Worm (Caenorhabditis elegans) whole organism, L1 larva: ENCODE results near the gene F38B6.3.
A peak's percentile ranks its signal among the peaks of the same experiment; 100 is the strongest.

ENCODE experiments used
- C16A3.4 ChIP-seq: fragments of 150-350 bp; optimal IDR thresholded peaks from 2 replicates; lab custom pipeline; 2014; ENCODE audit warnings: missing biosample characterization, missing genetic modification characterization
- F16B12.6 ChIP-seq: fragments of 150-350 bp; optimal IDR thresholded peaks from 2 replicates; lab custom pipeline; 2014; ENCODE audit warnings: missing biosample characterization, missing genetic modification characterization
- aha-1 ChIP-seq: fragments of 150-350 bp; optimal IDR thresholded peaks from 2 replicates; lab custom pipeline; 2014; ENCODE audit warnings: missing biosample characterization, missing genetic modification characterization
- blmp-1 ChIP-seq: fragments of 150-350 bp; optimal IDR thresholded peaks from 2 replicates; lab custom pipeline; 2014; ENCODE audit warnings: missing biosample characterization, missing genetic modification characterization
- ceh-82 ChIP-seq, 3 experiments: fragments of 150-350 bp in 1 of 3; sonication (generic microtip) in 2 of 3; optimal IDR thresholded peaks; 2 replicates each; lab custom pipeline; 2014 to 2017; ENCODE audit warnings: missing biosample characterization in 3 of 3, missing genetic modification characterization in 3 of 3
- ceh-90 ChIP-seq: sonication (generic microtip); optimal IDR thresholded peaks from 2 replicates; lab custom pipeline; 2016; ENCODE audit warnings: missing genetic modification characterization, missing compliant biosample characterization
- efl-1 ChIP-seq, 4 experiments: fragments of 150-350 bp; optimal IDR thresholded peaks in 3 of 4; peaks in 1 of 4; 1 replicate in 1 of 4; 2 replicates in 3 of 4; lab custom pipeline; 2014; ENCODE audit warnings: missing biosample characterization in 2 of 4, missing genetic modification characterization in 2 of 4, missing genetic modification reagents in 2 of 4
- egl-13 ChIP-seq: sonication (generic microtip); optimal IDR thresholded peaks from 2 replicates; lab custom pipeline; 2016; ENCODE audit warnings: missing genotype, missing genetic modification reagents, missing genetic modification characterization, missing compliant biosample characterization
- elt-2 ChIP-seq: sonication (generic microtip); optimal IDR thresholded peaks from 2 replicates; lab custom pipeline; 2016; ENCODE audit warnings: missing genetic modification characterization, mild to moderate bottlenecking, inconsistent platforms, missing compliant biosample characterization, missing genetic modification reagents
- elt-3 ChIP-seq, 6 experiments: fragments of 150-350 bp in 1 of 6; sonication (generic microtip); optimal IDR thresholded peaks; 2 replicates each; lab custom pipeline; 2017 to 2018; ENCODE audit warnings: missing biosample characterization in 6 of 6, missing genetic modification characterization in 6 of 6, inconsistent platforms in 1 of 6
- fkh-10 ChIP-seq: sonication (generic microtip); optimal IDR thresholded peaks from 2 replicates; lab custom pipeline; 2017; ENCODE audit warnings: missing biosample characterization, missing genetic modification reagents, missing genetic modification characterization
- fkh-8 ChIP-seq: sonication (generic microtip); optimal IDR thresholded peaks from 2 replicates; lab custom pipeline; 2016; ENCODE audit warnings: mild to moderate bottlenecking, missing genetic modification characterization, missing compliant biosample characterization
- hpl-2 ChIP-seq: fragments of 150-350 bp; optimal IDR thresholded peaks from 2 replicates; lab custom pipeline; 2014; ENCODE audit warnings: missing biosample characterization, missing genetic modification reagents, missing genetic modification characterization
- jun-1 ChIP-seq: fragments of 150-350 bp; optimal IDR thresholded peaks from 2 replicates; lab custom pipeline; 2014; ENCODE audit warnings: missing biosample characterization, missing genetic modification reagents, missing genetic modification characterization
- lin-14 ChIP-seq: fragments of 200-800 bp; sonication (Bioruptor generic); optimal IDR thresholded peaks from 2 replicates; lab custom pipeline; 2018; ENCODE audit warnings: mild to moderate bottlenecking, missing genetic modification characterization, moderate library complexity, missing compliant biosample characterization
- lin-15B ChIP-seq: fragments of 150-350 bp; sonication (generic microtip); optimal IDR thresholded peaks from 3 replicates; lab custom pipeline; 2014; ENCODE audit warnings: missing biosample characterization, missing genetic modification characterization
- lin-35 ChIP-seq, 2 experiments: fragments of 150-350 bp; optimal IDR thresholded peaks; 2 replicates each; lab custom pipeline; 2014; ENCODE audit warnings: missing biosample characterization in 2 of 2, missing genetic modification characterization in 2 of 2, missing genetic modification reagents in 2 of 2
- lsy-2 ChIP-seq, 2 experiments: fragments of 150-350 bp; optimal IDR thresholded peaks; 2 replicates each; lab custom pipeline; 2014; ENCODE audit warnings: missing biosample characterization in 2 of 2, missing genetic modification characterization in 2 of 2
- mab-9 ChIP-seq: fragments of 200-800 bp; sonication (Bioruptor generic); IDR thresholded peaks from 2 replicates; pipeline ENCODE4 v1.3.6; 2022; ENCODE audit warnings: missing genetic modification reagents, missing genetic modification characterization, missing compliant biosample characterization
- mdl-1 ChIP-seq, 2 experiments: fragments of 150-350 bp; optimal IDR thresholded peaks; 2 replicates each; lab custom pipeline; 2014 to 2017; ENCODE audit warnings: missing biosample characterization in 2 of 2, missing genetic modification characterization in 2 of 2, inconsistent platforms in 1 of 2
- mep-1 ChIP-seq: fragments of 150-350 bp; optimal IDR thresholded peaks from 2 replicates; lab custom pipeline; 2014; ENCODE audit warnings: missing biosample characterization, missing genetic modification characterization
- nhr-11 ChIP-seq: fragments of 150-350 bp; optimal IDR thresholded peaks from 2 replicates; lab custom pipeline; 2014; ENCODE audit warnings: missing biosample characterization, missing genetic modification characterization
- nhr-20 ChIP-seq: sonication (generic microtip); optimal IDR thresholded peaks from 2 replicates; lab custom pipeline; 2016; ENCODE audit warnings: mild to moderate bottlenecking, missing genetic modification characterization, missing compliant biosample characterization
- nhr-28 ChIP-seq: fragments of 150-350 bp; optimal IDR thresholded peaks from 2 replicates; lab custom pipeline; 2014; ENCODE audit warnings: missing biosample characterization, missing genetic modification characterization
- nhr-47 ChIP-seq: sonication (generic microtip); optimal IDR thresholded peaks from 2 replicates; lab custom pipeline; 2016; ENCODE audit warnings: mild to moderate bottlenecking, missing genetic modification characterization, moderate library complexity, missing compliant biosample characterization
- nhr-76 ChIP-seq: sonication (generic microtip); optimal IDR thresholded peaks from 2 replicates; lab custom pipeline; 2017; ENCODE audit warnings: missing biosample characterization, missing genetic modification characterization
- nhr-90 ChIP-seq: sonication (generic microtip); optimal IDR thresholded peaks from 2 replicates; lab custom pipeline; 2016; ENCODE audit warnings: mild to moderate bottlenecking, missing genetic modification characterization, missing compliant biosample characterization; ENCODE audit not compliant: poor library complexity
- pqm-1 ChIP-seq: sonication (generic microtip); optimal IDR thresholded peaks from 3 replicates; lab custom pipeline; 2017; ENCODE audit warnings: missing biosample characterization, missing genetic modification characterization
- rnt-1 ChIP-seq: sonication (generic microtip); optimal IDR thresholded peaks from 2 replicates; lab custom pipeline; 2016; ENCODE audit warnings: mild to moderate bottlenecking, missing genetic modification characterization, moderate library complexity, missing compliant biosample characterization
- skn-1 ChIP-seq: fragments of 150-350 bp; optimal IDR thresholded peaks from 2 replicates; lab custom pipeline; 2014; ENCODE audit warnings: missing biosample characterization, missing genetic modification characterization
- snpc-4 ChIP-seq: fragments of 150-350 bp; optimal IDR thresholded peaks from 2 replicates; lab custom pipeline; 2014; ENCODE audit warnings: missing biosample characterization, missing genetic modification characterization
- snu-23 ChIP-seq: sonication (generic microtip); optimal IDR thresholded peaks from 2 replicates; lab custom pipeline; 2016; ENCODE audit warnings: missing genetic modification characterization, missing compliant biosample characterization
- sptf-1 ChIP-seq: fragments of 150-350 bp; optimal IDR thresholded peaks from 2 replicates; lab custom pipeline; 2014; ENCODE audit warnings: missing biosample characterization, missing genetic modification characterization
- swsn-7 ChIP-seq: sonication (generic microtip); optimal IDR thresholded peaks from 2 replicates; lab custom pipeline; 2016; ENCODE audit warnings: missing genetic modification characterization, missing compliant biosample characterization
- tlp-1 ChIP-seq: fragments of 150-350 bp; optimal IDR thresholded peaks from 2 replicates; lab custom pipeline; 2014; ENCODE audit warnings: missing biosample characterization, missing genetic modification characterization
- unc-86 ChIP-seq: sonication (generic microtip); optimal IDR thresholded peaks from 2 replicates; lab custom pipeline; 2016; ENCODE audit warnings: missing genetic modification characterization, missing compliant biosample characterization
- vab-15 ChIP-seq: sonication (generic microtip); optimal IDR thresholded peaks from 2 replicates; lab custom pipeline; 2017; ENCODE audit warnings: missing genotype, mild to moderate bottlenecking, missing genetic modification characterization, missing compliant biosample characterization
- zag-1 ChIP-seq: fragments of 150-350 bp; optimal IDR thresholded peaks from 2 replicates; lab custom pipeline; 2014; ENCODE audit warnings: missing biosample characterization, missing genetic modification characterization
- zip-4 ChIP-seq: fragments of 200-800 bp; sonication (Bioruptor generic); optimal IDR thresholded peaks from 2 replicates; lab custom pipeline; 2018; ENCODE audit warnings: mild to moderate bottlenecking, missing genetic modification characterization, moderate library complexity, missing compliant biosample characterization

Gene F38B6.3

ce11 chrX:6743853-6744346 is 50.5 kb downstream of the F38B6.3 start (continued):
- no peak for TF ChIP-seq zag-1 (tag; lab: Kevin White, UChicago)
- peak; percentile 56 for TF ChIP-seq aha-1
- TF ChIP-seq fkh-10 (GFP tag; lab: Kevin White, UChicago): no peak
- TF ChIP-seq skn-1 (tag; lab: Kevin White, UChicago): peak; percentile 44
- peak; percentile 85 for TF ChIP-seq jun-1
- peak; percentile 42 for TF ChIP-seq snpc-4 (tag; lab: Kevin White, UChicago)
- TF ChIP-seq lin-15B (tag; lab: Kevin White, UChicago): no peak
- peak; percentile 84 to 85 for TF ChIP-seq lsy-2 (tag; optimal IDR thresholded peaks at IDR 0.05; lab: Kevin White, UChicago)
- TF ChIP-seq zip-4: peak; percentile 77
- peak; percentile 95 for TF ChIP-seq nhr-47 (tag; lab: Kevin White, UChicago)

DNA sequence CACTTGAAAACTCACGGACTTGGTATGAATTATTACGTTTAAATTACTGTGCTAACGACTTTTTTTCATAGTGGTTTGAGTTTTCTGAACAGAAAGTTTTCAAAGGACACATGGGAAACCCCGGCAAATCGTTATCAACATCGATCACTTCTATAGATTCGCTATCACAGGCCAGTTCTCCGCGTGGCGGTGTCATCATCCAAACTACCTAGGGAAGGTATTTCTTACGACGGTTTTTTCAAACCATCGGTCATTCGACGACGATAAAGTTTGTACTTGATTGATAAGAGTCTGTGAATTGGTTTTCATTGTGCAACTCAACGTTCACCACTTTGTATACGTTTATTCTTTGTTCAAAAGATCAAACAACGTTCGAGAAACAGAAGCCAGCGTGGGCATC is 51.1 kb downstream of the F38B6.3 start:
- TF ChIP-seq nhr-76 (tag; lab: Kevin White, UChicago): no peak
- TF ChIP-seq elt-2 (tag; lab: Kevin White, UChicago): peak; percentile 62
- TF ChIP-seq lin-35 (GFP tag; optimal IDR thresholded peaks at IDR 0.05; lab: Kevin White, UChicago): peak in 1 of 2 experiments; percentile 56
- TF ChIP-seq swsn-7: no peak
- TF ChIP-seq F16B12.6 (tag; lab: Kevin White, UChicago): no peak
- TF ChIP-seq zip-4: no peak
- no peak for TF ChIP-seq ceh-90 (tag; lab: Kevin White, UChicago)
- no peak for TF ChIP-seq fkh-8 (tag; lab: Kevin White, UChicago)
- no peak for TF ChIP-seq snu-23 (GFP tag; lab: Kevin White, UChicago)
- TF ChIP-seq elt-3 (tag; optimal IDR thresholded peaks at IDR 0.05; lab: Kevin White, UChicago): peak in 5 of 6 experiments; percentile 64 to 94 (median 75)
- TF ChIP-seq blmp-1 (tag; lab: Kevin White, UChicago): peak; percentile 61
- TF ChIP-seq lsy-2 (tag; optimal IDR thresholded peaks at IDR 0.05; lab: Kevin White, UChicago): no peak
- TF ChIP-seq nhr-90 (tag; lab: Kevin White, UChicago): peak; percentile 37
- peak; percentile 36 for TF ChIP-seq C16A3.4 (tag; lab: Kevin White, UChicago)
- no peak for TF ChIP-seq egl-13 (tag; lab: Kevin White, UChicago)
- TF ChIP-seq tlp-1 (tag; lab: Kevin White, UChicago): peak; percentile 39
- no peak for TF ChIP-seq hpl-2 (GFP tag; lab: Kevin White, UChicago)
- no peak for TF ChIP-seq efl-1 (optimal IDR thresholded peaks at IDR 0.05; lab: Kevin White, UChicago)
- TF ChIP-seq efl-1 (GFP tag; optimal IDR thresholded peaks at IDR 0.05 in 1 of 2; lab: Kevin White, UChicago): peak in 1 of 2 experiments; percentile 6
- peak; percentile 6 for TF ChIP-seq nhr-20 (tag; lab: Kevin White, UChicago)
- peak; percentile 24 for TF ChIP-seq pqm-1 (tag; lab: Kevin White, UChicago)

- TF ChIP-seq unc-86: peak; percentile 33
- no peak for TF ChIP-seq nhr-28 (tag; lab: Kevin White, UChicago)
- peak in 1 of 3 experiments; percentile 27 for TF ChIP-seq ceh-82 (tag; optimal IDR thresholded peaks at IDR 0.05; lab: Kevin White, UChicago)
- TF ChIP-seq mep-1: peak; percentile 20
- peak; percentile 82 for TF ChIP-seq fkh-10 (GFP tag; lab: Kevin White, UChicago)
- TF ChIP-seq nhr-11: no peak
- 0 out of 2 replicates have a peak, but pooled peaks have one; percentile 41 for TF ChIP-seq mab-9 (GFP tag; lab: Robert Waterston, UW)
- no peak for TF ChIP-seq sptf-1 (tag; lab: Kevin White, UChicago)
- TF ChIP-seq vab-15 (tag; lab: Kevin White, UChicago): no peak
- peak; percentile 31 for TF ChIP-seq egl-13 (tag; lab: Kevin White, UChicago)
- TF ChIP-seq swsn-7: peak; percentile 19
- TF ChIP-seq lin-14 (GFP tag; lab: Kevin White, UChicago): peak; percentile 85
- no peak for TF ChIP-seq lin-15B (tag; lab: Kevin White, UChicago)
- TF ChIP-seq fkh-8 (tag; lab: Kevin White, UChicago): peak; percentile 7
- TF ChIP-seq mdl-1 (tag; optimal IDR thresholded peaks at IDR 0.05; lab: Kevin White, UChicago): peak in 1 of 2 experiments; percentile 73
- TF ChIP-seq rnt-1 (tag; lab: Kevin White, UChicago): peak; percentile 7
These were observed 51.5 kb downstream of the F38B6.3 start for ce11 chrX:6744978-6745377.
